Comparison of ENCODE assay signal across 5 worm cellular contexts in the genomic region with DNA sequence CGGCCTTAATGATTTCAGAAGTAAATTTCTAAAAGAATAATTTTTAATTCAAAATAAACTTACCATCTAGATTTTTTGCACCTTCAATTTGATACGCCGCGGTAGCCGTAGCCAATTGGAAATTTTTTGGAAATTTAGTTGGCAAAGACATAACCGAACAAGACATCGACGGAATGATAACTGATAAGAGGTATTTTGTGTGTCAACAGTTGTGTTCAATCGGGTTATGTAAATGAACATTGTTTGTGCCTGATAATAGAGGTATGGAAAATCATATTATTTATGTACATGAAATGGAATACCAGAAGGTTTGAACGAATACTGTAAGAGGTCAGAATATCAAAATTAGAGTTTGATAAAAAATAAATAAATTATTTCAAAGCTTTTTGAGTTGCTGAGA.
TF ChIP-seq lines count a peak whose summit lies in the region.

A gene (minus strand): TSS at position 388 of the 400 bp plus-strand sequence.

TF ChIP-seq in whole organism, L1 larva, 84 proteins besides CTCF, POLR2A, EP300 and RAD21:
- TF ChIP-seq nhr-71 (tag; optimal IDR thresholded peaks at IDR 0.05; lab: Kevin White, UChicago) (no peak), elt-2 (tag; optimal IDR thresholded peaks at IDR 0.05; lab: Kevin White, UChicago) (peak; percentile 49), pqm-1 (tag; optimal IDR thresholded peaks at IDR 0.05; lab: Kevin White, UChicago) (no peak), mab-9 (GFP tag; IDR thresholded peaks at IDR 0.05; lab: Robert Waterston, UW) (no peak)
TF ChIP-seq in whole organism, L1 larva: peak in this region for 1.

TF ChIP-seq in whole organism, L2 larva, 48 proteins besides CTCF, POLR2A, EP300 and RAD21:
- TF ChIP-seq ztf-11 (tag; optimal IDR thresholded peaks at IDR 0.05; lab: Kevin White, UChicago) (no peak), fos-1 (tag; optimal IDR thresholded peaks at IDR 0.05; lab: Kevin White, UChicago) (peak; percentile 83), snpc-4 (tag; optimal IDR thresholded peaks at IDR 0.05; lab: Kevin White, UChicago) (no peak), sma-9 (GFP tag; optimal IDR thresholded peaks at IDR 0.05; lab: Kevin White, UChicago) (peak; percentile 38), sma-9 (tag; optimal IDR thresholded peaks at IDR 0.05; lab: Kevin White, UChicago) (no peak), gmeb-1 (tag; optimal IDR thresholded peaks at IDR 0.05; lab: Kevin White, UChicago) (no peak), mbf-1 (tag; optimal IDR thresholded peaks at IDR 0.05; lab: Kevin White, UChicago) (no peak), crh-2 (tag; optimal IDR thresholded peaks at IDR 0.05; lab: Kevin White, UChicago) (peak; percentile 54), mdl-1 (tag; optimal IDR thresholded peaks at IDR 0.05; lab: Kevin White, UChicago) (no peak)

TF ChIP-seq in whole organism, L3 larva, 47 proteins besides CTCF, POLR2A, EP300 and RAD21:
- TF ChIP-seq nhr-237 (tag; optimal IDR thresholded peaks at IDR 0.05; lab: Kevin White, UChicago) = no peak
- TF ChIP-seq nhr-12 (tag; optimal IDR thresholded peaks at IDR 0.05; lab: Kevin White, UChicago) = no peak
- peak; percentile 52 for TF ChIP-seq pqm-1 (tag; optimal IDR thresholded peaks at IDR 0.05; lab: Kevin White, UChicago)
- TF ChIP-seq nhr-23 (tag; optimal IDR thresholded peaks at IDR 0.05; lab: Kevin White, UChicago) = no peak
- no peak for TF ChIP-seq nhr-77 (tag; optimal IDR thresholded peaks at IDR 0.05; lab: Kevin White, UChicago)
- TF ChIP-seq eor-1 (tag; optimal IDR thresholded peaks at IDR 0.05; lab: Kevin White, UChicago) = no peak
- no peak for TF ChIP-seq ceh-82 (tag; optimal IDR thresholded peaks at IDR 0.05; lab: Kevin White, UChicago)
- TF ChIP-seq ceh-9 (tag; optimal IDR thresholded peaks at IDR 0.05; lab: Kevin White, UChicago) = no peak
- TF ChIP-seq elt-2 (tag; optimal IDR thresholded peaks at IDR 0.05; lab: Kevin White, UChicago) = peak; percentile 88
- TF ChIP-seq jun-1 (tag; optimal IDR thresholded peaks at IDR 0.05; lab: Kevin White, UChicago) = no peak
- TF ChIP-seq elt-1 (tag; optimal IDR thresholded peaks at IDR 0.05; lab: Kevin White, UChicago) = no peak

TF ChIP-seq in whole organism, L4 larva, 104 proteins besides CTCF, POLR2A, EP300 and RAD21:
- TF ChIP-seq unc-62 (GFP tag; optimal IDR thresholded peaks at IDR 0.05 in 1 of 2; lab: Kevin White, UChicago) (peak in 1 of 2 experiments; percentile 26), unc-62 (tag; optimal IDR thresholded peaks at IDR 0.05; lab: Kevin White, UChicago) (no peak), aly-2 (tag; optimal IDR thresholded peaks at IDR 0.05; lab: Kevin White, UChicago) (no peak), nhr-102 (tag; optimal IDR thresholded peaks at IDR 0.05; lab: Kevin White, UChicago) (no peak), dmd-6 (GFP tag; IDR thresholded peaks at IDR 0.05; lab: Robert Waterston, UW) (peak; percentile 7; the same call in 1 of the 2 replicates), daf-16 (GFP tag; optimal IDR thresholded peaks at IDR 0.05; lab: Kevin White, UChicago) (no peak), daf-16 (tag; optimal IDR thresholded peaks at IDR 0.05; lab: Kevin White, UChicago) (peak; percentile 93), pha-4 (GFP tag; IDR thresholded peaks at IDR 0.05; lab: Robert Waterston, UW) (no peak), pha-4 (tag; optimal IDR thresholded peaks at IDR 0.05; lab: Kevin White, UChicago) (no peak), pqm-1 (tag; optimal IDR thresholded peaks at IDR 0.05; lab: Kevin White, UChicago) (peak; percentile 96), nhr-25 (tag; optimal IDR thresholded peaks at IDR 0.05; lab: Kevin White, UChicago; ENCODE audit: borderline replicate concordance, insufficient read depth) (no peak), nhr-28 (tag; optimal IDR thresholded peaks at IDR 0.05; lab: Kevin White, UChicago) (peak; percentile 80)

TF ChIP-seq in whole organism, young adult, 124 proteins besides CTCF, POLR2A, EP300 and RAD21:
- TF ChIP-seq mel-28 (tag; optimal IDR thresholded peaks at IDR 0.05; lab: Kevin White, UChicago; ENCODE audit: borderline replicate concordance) = no peak
- TF ChIP-seq nhr-80 (tag; optimal IDR thresholded peaks at IDR 0.05; lab: Kevin White, UChicago) = peak; percentile 77
